Worm (Caenorhabditis elegans): ENCODE results near the gene grl-23.

ce11 chrV:12541207-12541606 lies 35.5 kb downstream of the grl-23 start:
- TF ChIP-seq cog-1 (tag; optimal IDR thresholded peaks at IDR 0.05) = no peak
- TF ChIP-seq ztf-23 (GFP tag; IDR thresholded peaks at IDR 0.05) = no peak
